Worm (Caenorhabditis elegans) whole organism, L4 larva: ENCODE measurements around the gene srz-63.

Experiments used
- dmd-8 ChIP-seq: fragments of 200-800 bp; sonication (Bioruptor generic); IDR thresholded peaks from 2 replicates; pipeline ENCODE4 v1.3.6; 2022; ENCODE audit warnings: missing genetic modification characterization, missing compliant biosample characterization
- fkh-10 ChIP-seq: fragments of 150-350 bp; optimal IDR thresholded peaks from 2 replicates; lab custom pipeline; 2014; ENCODE audit warnings: missing biosample characterization, missing genetic modification reagents, missing genetic modification characterization
- lin-15B ChIP-seq: fragments of 150-350 bp; sonication (generic microtip); optimal IDR thresholded peaks from 3 replicates; lab custom pipeline; 2014; ENCODE audit warnings: missing biosample characterization, missing genetic modification characterization
- madf-9 ChIP-seq: fragments of 200-800 bp; sonication (Bioruptor generic); conservative IDR thresholded peaks from 2 replicates; pipeline ENCODE4 v1.3.6; 2022; ENCODE audit warnings: missing genetic modification reagents, missing genetic modification characterization, missing compliant biosample characterization
- nhr-76 ChIP-seq: fragments of 150-350 bp; optimal IDR thresholded peaks from 2 replicates; lab custom pipeline; 2014; ENCODE audit warnings: missing biosample characterization, missing genetic modification characterization
- nhr-77 ChIP-seq: fragments of 150-350 bp; optimal IDR thresholded peaks from 2 replicates; lab custom pipeline; 2014; ENCODE audit warnings: missing biosample characterization, missing genetic modification characterization

ce11 chrII:1246855-1247259, 31.6 kb upstream of the srz-63 start:
- TF ChIP-seq madf-9 (GFP tag; lab: Robert Waterston, UW) = peak; percentile 100
- TF ChIP-seq fkh-10 (GFP tag; lab: Kevin White, UChicago) = peak; percentile 62
- TF ChIP-seq nhr-76 = no peak
- TF ChIP-seq dmd-8 (GFP tag; lab: Robert Waterston, UW) = 0 out of 2 replicates have a peak, but pooled peaks have one; percentile 30
- TF ChIP-seq nhr-77 (tag; lab: Kevin White, UChicago) = peak; percentile 53
- TF ChIP-seq lin-15B (tag; lab: Kevin White, UChicago) = no peak
